Worm (Caenorhabditis elegans) whole organism, L1 larva: ENCODE results near the gene metl-9.

Experiments used
- aly-2 ChIP-seq: fragments of 150-350 bp; optimal IDR thresholded peaks from 2 replicates; lab custom pipeline; 2014; ENCODE audit warnings: missing biosample characterization, missing genetic modification characterization
- ceh-63 ChIP-seq: fragments of 200-800 bp; sonication (Bioruptor generic); optimal IDR thresholded peaks from 2 replicates; lab custom pipeline; 2018; ENCODE audit warnings: mild to moderate bottlenecking, missing genetic modification characterization, missing compliant biosample characterization
- ceh-82 ChIP-seq, 3 experiments: fragments of 150-350 bp in 1 of 3; sonication (generic microtip) in 2 of 3; optimal IDR thresholded peaks; 2 replicates each; lab custom pipeline; 2014 to 2017; ENCODE audit warnings: missing biosample characterization in 3 of 3, missing genetic modification characterization in 3 of 3
- ceh-88 ChIP-seq: fragments of 200-800 bp; sonication (Bioruptor generic); IDR thresholded peaks from 2 replicates; pipeline ENCODE4 v1.3.6; 2022; ENCODE audit warnings: missing genetic modification characterization, missing compliant biosample characterization
- dpl-1 ChIP-seq, 3 experiments: fragments of 150-350 bp in 2 of 3; sonication (generic microtip) in 1 of 3; optimal IDR thresholded peaks; 2 replicates each; lab custom pipeline; 2014 to 2017; ENCODE audit warnings: missing biosample characterization in 3 of 3, missing genetic modification characterization in 3 of 3, missing genetic modification reagents in 3 of 3
- efl-3 ChIP-seq: fragments of 200-800 bp; sonication (Bioruptor generic); optimal IDR thresholded peaks from 2 replicates; lab custom pipeline; 2018; ENCODE audit warnings: mild to moderate bottlenecking, missing genetic modification characterization, missing compliant biosample characterization
- egl-13 ChIP-seq: sonication (generic microtip); optimal IDR thresholded peaks from 2 replicates; lab custom pipeline; 2016; ENCODE audit warnings: missing genotype, missing genetic modification reagents, missing genetic modification characterization, missing compliant biosample characterization
- egl-27 ChIP-seq, 2 experiments: fragments of 150-350 bp in 1 of 2; sonication (generic microtip); optimal IDR thresholded peaks; 3 replicates each; lab custom pipeline; 2017 to 2018; ENCODE audit warnings: missing biosample characterization in 2 of 2, missing genetic modification characterization in 2 of 2, missing genetic modification reagents in 2 of 2
- elt-2 ChIP-seq: sonication (generic microtip); optimal IDR thresholded peaks from 2 replicates; lab custom pipeline; 2016; ENCODE audit warnings: missing genetic modification characterization, mild to moderate bottlenecking, inconsistent platforms, missing compliant biosample characterization, missing genetic modification reagents
- elt-3 ChIP-seq, 6 experiments: fragments of 150-350 bp in 1 of 6; sonication (generic microtip); optimal IDR thresholded peaks; 2 replicates each; lab custom pipeline; 2017 to 2018; ENCODE audit warnings: missing biosample characterization in 6 of 6, missing genetic modification characterization in 6 of 6, inconsistent platforms in 1 of 6
- ets-5 ChIP-seq: fragments of 200-800 bp; sonication (Bioruptor generic); IDR thresholded peaks from 2 replicates; pipeline ENCODE4 v1.3.6; 2022; ENCODE audit warnings: missing genetic modification characterization, missing compliant biosample characterization
- fkh-10 ChIP-seq: sonication (generic microtip); optimal IDR thresholded peaks from 2 replicates; lab custom pipeline; 2017; ENCODE audit warnings: missing biosample characterization, missing genetic modification reagents, missing genetic modification characterization
- fkh-4 ChIP-seq: sonication (generic microtip); optimal IDR thresholded peaks from 2 replicates; lab custom pipeline; 2016; ENCODE audit warnings: missing compliant biosample characterization, missing genetic modification characterization, borderline replicate concordance
- fkh-8 ChIP-seq: sonication (generic microtip); optimal IDR thresholded peaks from 2 replicates; lab custom pipeline; 2016; ENCODE audit warnings: mild to moderate bottlenecking, missing genetic modification characterization, missing compliant biosample characterization
- fos-1 ChIP-seq: fragments of 150-350 bp; optimal IDR thresholded peaks from 2 replicates; lab custom pipeline; 2014; ENCODE audit warnings: missing biosample characterization, missing genetic modification characterization
- grh-1 ChIP-seq: fragments of 200-800 bp; sonication (Bioruptor generic); IDR thresholded peaks from 2 replicates; pipeline ENCODE4 v1.3.6; 2022; ENCODE audit warnings: missing genetic modification reagents, missing genetic modification characterization, missing compliant biosample characterization
- hlh-17 ChIP-seq: fragments of 200-800 bp; sonication (Bioruptor generic); optimal IDR thresholded peaks from 2 replicates; lab custom pipeline; 2018; ENCODE audit warnings: missing genetic modification characterization, mild to moderate bottlenecking, missing compliant biosample characterization, moderate library complexity, borderline replicate concordance
- hlh-4 ChIP-seq: sonication (generic microtip); optimal IDR thresholded peaks from 2 replicates; lab custom pipeline; 2016; ENCODE audit warnings: mild to moderate bottlenecking, missing genetic modification characterization, missing compliant biosample characterization
- hpl-2 ChIP-seq: fragments of 150-350 bp; optimal IDR thresholded peaks from 2 replicates; lab custom pipeline; 2014; ENCODE audit warnings: missing biosample characterization, missing genetic modification reagents, missing genetic modification characterization
- irx-1 ChIP-seq: sonication (generic microtip); optimal IDR thresholded peaks from 2 replicates; lab custom pipeline; 2016; ENCODE audit warnings: missing genetic modification characterization, missing compliant biosample characterization
- jun-1 ChIP-seq: fragments of 150-350 bp; optimal IDR thresholded peaks from 2 replicates; lab custom pipeline; 2014; ENCODE audit warnings: missing biosample characterization, missing genetic modification reagents, missing genetic modification characterization
- lin-35 ChIP-seq, 2 experiments: fragments of 150-350 bp; optimal IDR thresholded peaks; 2 replicates each; lab custom pipeline; 2014; ENCODE audit warnings: missing biosample characterization in 2 of 2, missing genetic modification characterization in 2 of 2, missing genetic modification reagents in 2 of 2
- lin-39 ChIP-seq: fragments of 150-350 bp; optimal IDR thresholded peaks from 2 replicates; lab custom pipeline; 2014; ENCODE audit warnings: missing biosample characterization, missing genetic modification reagents, missing genetic modification characterization
- mab-9 ChIP-seq: fragments of 200-800 bp; sonication (Bioruptor generic); IDR thresholded peaks from 2 replicates; pipeline ENCODE4 v1.3.6; 2022; ENCODE audit warnings: missing genetic modification reagents, missing genetic modification characterization, missing compliant biosample characterization
- mdl-1 ChIP-seq, 2 experiments: fragments of 150-350 bp; optimal IDR thresholded peaks; 2 replicates each; lab custom pipeline; 2014 to 2017; ENCODE audit warnings: missing biosample characterization in 2 of 2, missing genetic modification characterization in 2 of 2, inconsistent platforms in 1 of 2
- mep-1 ChIP-seq: fragments of 150-350 bp; optimal IDR thresholded peaks from 2 replicates; lab custom pipeline; 2014; ENCODE audit warnings: missing biosample characterization, missing genetic modification characterization
- nhr-11 ChIP-seq: fragments of 150-350 bp; optimal IDR thresholded peaks from 2 replicates; lab custom pipeline; 2014; ENCODE audit warnings: missing biosample characterization, missing genetic modification characterization
- nhr-19 ChIP-seq: fragments of 200-800 bp; sonication (Bioruptor generic); conservative IDR thresholded peaks from 2 replicates; pipeline ENCODE4 v1.3.6; 2022; ENCODE audit warnings: missing genetic modification characterization, missing compliant biosample characterization
- nhr-20 ChIP-seq: sonication (generic microtip); optimal IDR thresholded peaks from 2 replicates; lab custom pipeline; 2016; ENCODE audit warnings: mild to moderate bottlenecking, missing genetic modification characterization, missing compliant biosample characterization
- nhr-237 ChIP-seq: fragments of 150-350 bp; optimal IDR thresholded peaks from 2 replicates; lab custom pipeline; 2014; ENCODE audit warnings: missing biosample characterization, missing genetic modification characterization
- nhr-28 ChIP-seq: fragments of 150-350 bp; optimal IDR thresholded peaks from 2 replicates; lab custom pipeline; 2014; ENCODE audit warnings: missing biosample characterization, missing genetic modification characterization
- nhr-71 ChIP-seq: sonication (generic microtip); optimal IDR thresholded peaks from 2 replicates; lab custom pipeline; 2016; ENCODE audit warnings: mild to moderate bottlenecking, missing genetic modification characterization, moderate library complexity, missing compliant biosample characterization
- nhr-76 ChIP-seq: sonication (generic microtip); optimal IDR thresholded peaks from 2 replicates; lab custom pipeline; 2017; ENCODE audit warnings: missing biosample characterization, missing genetic modification characterization
- nhr-77 ChIP-seq: fragments of 150-350 bp; optimal IDR thresholded peaks from 2 replicates; lab custom pipeline; 2014; ENCODE audit warnings: missing biosample characterization, missing genetic modification characterization
- pag-3 ChIP-seq: sonication (generic microtip); optimal IDR thresholded peaks from 2 replicates; lab custom pipeline; 2017; ENCODE audit warnings: missing genetic modification characterization, mild to moderate bottlenecking, missing compliant biosample characterization, antibody characterized with exemption, borderline replicate concordance; ENCODE audit not compliant: insufficient read depth
- pax-3 ChIP-seq: fragments of 200-800 bp; sonication (Bioruptor generic); optimal IDR thresholded peaks from 2 replicates; lab custom pipeline; 2018; ENCODE audit warnings: mild to moderate bottlenecking, missing genetic modification characterization, moderate library complexity, missing compliant biosample characterization
- pqm-1 ChIP-seq: sonication (generic microtip); optimal IDR thresholded peaks from 3 replicates; lab custom pipeline; 2017; ENCODE audit warnings: missing biosample characterization, missing genetic modification characterization
- skn-1 ChIP-seq: fragments of 150-350 bp; optimal IDR thresholded peaks from 2 replicates; lab custom pipeline; 2014; ENCODE audit warnings: missing biosample characterization, missing genetic modification characterization
- snpc-4 ChIP-seq: fragments of 150-350 bp; optimal IDR thresholded peaks from 2 replicates; lab custom pipeline; 2014; ENCODE audit warnings: missing biosample characterization, missing genetic modification characterization
- snu-23 ChIP-seq: sonication (generic microtip); optimal IDR thresholded peaks from 2 replicates; lab custom pipeline; 2016; ENCODE audit warnings: missing genetic modification characterization, missing compliant biosample characterization
- sox-4 ChIP-seq: sonication (generic microtip); optimal IDR thresholded peaks from 2 replicates; lab custom pipeline; 2016; ENCODE audit warnings: missing genetic modification characterization, missing compliant biosample characterization
- sptf-1 ChIP-seq: fragments of 150-350 bp; optimal IDR thresholded peaks from 2 replicates; lab custom pipeline; 2014; ENCODE audit warnings: missing biosample characterization, missing genetic modification characterization
- sup-37 ChIP-seq: fragments of 200-800 bp; sonication (Bioruptor generic); optimal IDR thresholded peaks from 2 replicates; lab custom pipeline; 2018; ENCODE audit warnings: mild to moderate bottlenecking, missing genetic modification characterization, missing compliant biosample characterization
- tbx-2 ChIP-seq: sonication (generic microtip); optimal IDR thresholded peaks from 2 replicates; lab custom pipeline; 2016; ENCODE audit warnings: missing genetic modification characterization, missing compliant biosample characterization
- tlp-1 ChIP-seq: fragments of 150-350 bp; optimal IDR thresholded peaks from 2 replicates; lab custom pipeline; 2014; ENCODE audit warnings: missing biosample characterization, missing genetic modification characterization
- unc-130 ChIP-seq: fragments of 150-350 bp; optimal IDR thresholded peaks from 2 replicates; lab custom pipeline; 2017; ENCODE audit warnings: missing biosample characterization, missing genetic modification characterization, inconsistent platforms
- unc-62 ChIP-seq: fragments of 150-350 bp; optimal IDR thresholded peaks from 2 replicates; lab custom pipeline; 2014; ENCODE audit warnings: missing biosample characterization, missing genetic modification reagents, missing genetic modification characterization
- unc-86 ChIP-seq: sonication (generic microtip); optimal IDR thresholded peaks from 2 replicates; lab custom pipeline; 2016; ENCODE audit warnings: missing genetic modification characterization, missing compliant biosample characterization
- xbp-1 ChIP-seq: sonication (generic microtip); optimal IDR thresholded peaks from 2 replicates; lab custom pipeline; 2016; ENCODE audit warnings: missing genetic modification characterization, missing compliant biosample characterization
- zag-1 ChIP-seq: fragments of 150-350 bp; optimal IDR thresholded peaks from 2 replicates; lab custom pipeline; 2014; ENCODE audit warnings: missing biosample characterization, missing genetic modification characterization
- ztf-11 ChIP-seq, 2 experiments: sonication (generic microtip); optimal IDR thresholded peaks; 2 replicates each; lab custom pipeline; 2016 to 2017; ENCODE audit warnings: missing genetic modification characterization in 2 of 2, missing biosample characterization in 1 of 2, missing compliant biosample characterization in 1 of 2
- ztf-4 ChIP-seq: fragments of 150-350 bp; optimal IDR thresholded peaks from 2 replicates; lab custom pipeline; 2014; ENCODE audit warnings: missing biosample characterization, missing genetic modification characterization

Gene metl-9

DNA sequence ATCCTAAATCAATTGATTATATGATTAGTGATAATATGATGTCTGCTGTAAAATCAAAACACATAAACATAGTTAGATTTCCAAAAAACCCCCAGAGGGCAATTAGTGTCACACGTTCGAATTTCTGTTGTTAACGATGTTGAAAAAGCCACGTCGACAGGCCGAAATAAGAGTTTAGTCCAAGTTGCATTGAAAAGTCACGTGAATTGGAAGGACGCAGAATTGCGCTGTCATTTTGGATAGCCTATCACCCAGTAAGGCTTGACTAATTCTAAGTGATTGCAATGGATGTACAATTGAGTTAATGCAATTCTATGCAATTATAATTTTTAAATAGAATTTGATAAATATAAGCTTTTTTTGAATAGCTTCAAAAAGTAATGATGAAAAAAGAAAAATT, 43.4 kb downstream of the metl-9 start (continued):
- TF ChIP-seq sox-4, result no peak
- TF ChIP-seq elt-2 (tag; lab: Kevin White, UChicago), result no peak
- TF ChIP-seq hlh-17, result no peak
- no peak for TF ChIP-seq mep-1 (tag; lab: Kevin White, UChicago)
- TF ChIP-seq nhr-71, result peak; percentile 39
- no peak for TF ChIP-seq ceh-82 (tag; optimal IDR thresholded peaks at IDR 0.05; lab: Kevin White, UChicago)
- no peak for TF ChIP-seq hpl-2 (GFP tag; lab: Kevin White, UChicago)
- TF ChIP-seq nhr-19, result peak; percentile 19
- 0 out of 2 replicates have a peak, but pooled peaks have one; percentile 15 for TF ChIP-seq grh-1 (GFP tag; lab: Robert Waterston, UW)
- peak; percentile 19 for TF ChIP-seq tbx-2 (tag; lab: Kevin White, UChicago)
- TF ChIP-seq aly-2 (tag; lab: Kevin White, UChicago), result no peak
- no peak for TF ChIP-seq unc-62 (GFP tag; lab: Kevin White, UChicago)
- no peak for TF ChIP-seq fkh-10 (GFP tag; lab: Kevin White, UChicago)
- TF ChIP-seq xbp-1 (tag; lab: Kevin White, UChicago), result no peak
- no peak for TF ChIP-seq mab-9 (GFP tag; lab: Robert Waterston, UW)
- peak in 2 of 6 experiments; percentile 14 to 83 for TF ChIP-seq elt-3 (tag; optimal IDR thresholded peaks at IDR 0.05; lab: Kevin White, UChicago)
- no peak for TF ChIP-seq dpl-1 (GFP tag; optimal IDR thresholded peaks at IDR 0.05; lab: Kevin White, UChicago)
- TF ChIP-seq hlh-4 (tag; lab: Kevin White, UChicago), result no peak
- no peak for TF ChIP-seq fkh-4
- TF ChIP-seq nhr-77, result no peak
- TF ChIP-seq mdl-1 (tag; optimal IDR thresholded peaks at IDR 0.05; lab: Kevin White, UChicago), result peak in 1 of 2 experiments; percentile 15
- TF ChIP-seq lin-39 (tag; lab: Kevin White, UChicago), result no peak
- no peak for TF ChIP-seq skn-1 (tag; lab: Kevin White, UChicago)
- no peak for TF ChIP-seq nhr-237
- TF ChIP-seq nhr-28 (tag; lab: Kevin White, UChicago), result no peak
- no peak for TF ChIP-seq snpc-4 (tag; lab: Kevin White, UChicago)
- TF ChIP-seq nhr-20 (tag; lab: Kevin White, UChicago), result peak; percentile 80
- TF ChIP-seq fkh-8 (tag; lab: Kevin White, UChicago), result no peak
- TF ChIP-seq unc-130, result peak; percentile 24
- no peak for TF ChIP-seq sup-37
- TF ChIP-seq jun-1 (tag; lab: Kevin White, UChicago), result no peak
- TF ChIP-seq tlp-1 (tag; lab: Kevin White, UChicago), result no peak
- TF ChIP-seq zag-1, result no peak
- no peak for TF ChIP-seq nhr-11 (tag; lab: Kevin White, UChicago)
- TF ChIP-seq ceh-63, result no peak
- no peak for TF ChIP-seq pax-3 (tag; lab: Kevin White, UChicago)
- TF ChIP-seq ets-5, result no peak
- no peak for TF ChIP-seq fos-1
- TF ChIP-seq ztf-4 (tag; lab: Kevin White, UChicago), result no peak
- TF ChIP-seq unc-86, result no peak
- no peak for TF ChIP-seq ceh-88 (GFP tag; lab: Robert Waterston, UW)
- TF ChIP-seq pag-3 (tag; lab: Kevin White, UChicago), result no peak
- TF ChIP-seq sptf-1 (tag; lab: Kevin White, UChicago), result no peak
- TF ChIP-seq nhr-76 (tag; lab: Kevin White, UChicago), result no peak
- no peak for TF ChIP-seq egl-13
- no peak for TF ChIP-seq lin-35 (GFP tag; optimal IDR thresholded peaks at IDR 0.05; lab: Kevin White, UChicago)
- no peak for TF ChIP-seq efl-3 (GFP tag; lab: Kevin White, UChicago)
- TF ChIP-seq pqm-1 (tag; lab: Kevin White, UChicago), result no peak
- no peak for TF ChIP-seq ztf-11 (tag; optimal IDR thresholded peaks at IDR 0.05; lab: Kevin White, UChicago)
- no peak for TF ChIP-seq irx-1 (tag; lab: Kevin White, UChicago)
- TF ChIP-seq egl-27 (tag; optimal IDR thresholded peaks at IDR 0.05; lab: Kevin White, UChicago), result no peak
- peak; percentile 50 for TF ChIP-seq snu-23 (GFP tag; lab: Kevin White, UChicago)
